Fruit fly (Drosophila melanogaster): ENCODE measurements around the gene Vha13.
A peak's percentile ranks its signal among the peaks of the same experiment; 100 is the strongest.

The Vha13 gene

dm6 chr3R:19672905-19673304 lies 28.7 kb upstream of the Vha13 start (continued):
- TF ChIP-seq tup (GFP tag; optimal IDR thresholded peaks at IDR 0.05), result no peak
- no peak for TF ChIP-seq Fer3 (tag; optimal IDR thresholded peaks at IDR 0.05)
- no peak for TF ChIP-seq CG4360 (GFP tag; IDR thresholded peaks at IDR 0.05)
- no peak for TF ChIP-seq ems (GFP tag; optimal IDR thresholded peaks at IDR 0.05)
- TF ChIP-seq CG11504 (tag; optimal IDR thresholded peaks at IDR 0.05), result peak; percentile 37
- TF ChIP-seq CG4282 (GFP tag; optimal IDR thresholded peaks at IDR 0.05), result no peak
- TF ChIP-seq trh (GFP tag; optimal IDR thresholded peaks at IDR 0.05), result no peak
- TF ChIP-seq tx (GFP tag; optimal IDR thresholded peaks at IDR 0.05), result no peak
- no peak for TF ChIP-seq ERR (GFP tag; optimal IDR thresholded peaks at IDR 0.05)
- no peak for TF ChIP-seq dan (GFP tag; IDR thresholded peaks at IDR 0.05)
- TF ChIP-seq corto (GFP tag; optimal IDR thresholded peaks at IDR 0.05), result no peak
- TF ChIP-seq az2 (GFP tag; optimal IDR thresholded peaks at IDR 0.05), result no peak
- no peak for TF ChIP-seq aop (GFP tag; IDR thresholded peaks at IDR 0.05)
- TF ChIP-seq dysf (GFP tag; IDR thresholded peaks at IDR 0.05), result no peak; the same call in 2 of the 3 replicates
- TF ChIP-seq so (GFP tag; IDR thresholded peaks at IDR 0.05), result no peak
- TF ChIP-seq mam (GFP tag; optimal IDR thresholded peaks at IDR 0.05), result peak; percentile 6
- TF ChIP-seq bab2 (GFP tag; optimal IDR thresholded peaks at IDR 0.05), result peak; percentile 18
- no peak for TF ChIP-seq cas (GFP tag; IDR thresholded peaks at IDR 0.05)
- no peak for TF ChIP-seq Hr78 (GFP tag; optimal IDR thresholded peaks at IDR 0.05)
- TF ChIP-seq sens (GFP tag), result peak; percentile 84
- no peak for TF ChIP-seq CG32767 (GFP tag; IDR thresholded peaks at IDR 0.05)
- TF ChIP-seq CG4617 (GFP tag; optimal IDR thresholded peaks at IDR 0.05; ENCODE audit: borderline replicate concordance), result no peak
- no peak for TF ChIP-seq CG12219 (GFP tag; optimal IDR thresholded peaks at IDR 0.05)
- TF ChIP-seq HLHmδ (GFP tag; optimal IDR thresholded peaks at IDR 0.05), result no peak
- no peak for TF ChIP-seq twi (tag; optimal IDR thresholded peaks at IDR 0.05)
- no peak for TF ChIP-seq tna (GFP tag; IDR thresholded peaks at IDR 0.05; ENCODE audit: partially characterized antibody)
- TF ChIP-seq h (optimal IDR thresholded peaks at IDR 0.05), result no peak
- no peak for TF ChIP-seq CG30431 (GFP tag; optimal IDR thresholded peaks at IDR 0.05)
- no peak for TF ChIP-seq CG11560 (tag; IDR thresholded peaks at IDR 0.05)
- TF ChIP-seq CG7372 (GFP tag; IDR thresholded peaks at IDR 0.05), result no peak
- peak; percentile 61 for TF ChIP-seq vvl (GFP tag; IDR thresholded peaks at IDR 0.05)
- no peak for TF ChIP-seq CG15601 (tag; optimal IDR thresholded peaks at IDR 0.05)
- TF ChIP-seq Rfx (GFP tag; IDR thresholded peaks at IDR 0.05), result 0 out of 2 replicates have a peak, but pooled peaks have one; percentile 5
- no peak for TF ChIP-seq Taf1 (GFP tag; IDR thresholded peaks at IDR 0.05)
- no peak for TF ChIP-seq Sry-β (GFP tag; optimal IDR thresholded peaks at IDR 0.05)
- peak; percentile 25 for TF ChIP-seq CG6765 (GFP tag; optimal IDR thresholded peaks at IDR 0.05)
- TF ChIP-seq E2f2 (GFP tag; IDR thresholded peaks at IDR 0.05), result no peak
- TF ChIP-seq CG8478 (optimal IDR thresholded peaks at IDR 0.05), result no peak
- no peak for TF ChIP-seq slp2 (GFP tag; optimal IDR thresholded peaks at IDR 0.05)
- TF ChIP-seq CG33557 (GFP tag; optimal IDR thresholded peaks at IDR 0.05), result no peak
- no peak for TF ChIP-seq wek (GFP tag; optimal IDR thresholded peaks at IDR 0.05)
- TF ChIP-seq CG6813 (GFP tag; optimal IDR thresholded peaks at IDR 0.05), result no peak
- no peak for TF ChIP-seq NC2α (GFP tag; optimal IDR thresholded peaks at IDR 0.05)
- TF ChIP-seq CG10267 (tag; optimal IDR thresholded peaks at IDR 0.05), result no peak
- TF ChIP-seq CG8089 (GFP tag; optimal IDR thresholded peaks at IDR 0.05), result no peak
- TF ChIP-seq E2f1 (GFP tag; IDR thresholded peaks at IDR 0.05), result no peak
- no peak for TF ChIP-seq CG7963 (GFP tag; IDR thresholded peaks at IDR 0.05; ENCODE audit: partially characterized antibody)
